Worm (Caenorhabditis elegans) whole organism, young adult: Measurements from ENCODE around the gene kin-26.

Source experiments
- B0261.1 ChIP-seq: sonication (generic microtip); optimal IDR thresholded peaks from 2 replicates; lab custom pipeline; 2016; ENCODE audit warnings: mild to moderate bottlenecking, missing genetic modification characterization, moderate library complexity, missing compliant biosample characterization
- chd-7 ChIP-seq: sonication (generic microtip); optimal IDR thresholded peaks from 2 replicates; lab custom pipeline; 2016; ENCODE audit warnings: mild to moderate bottlenecking, missing genetic modification characterization, moderate library complexity, missing compliant biosample characterization
- lin-26 ChIP-seq: fragments of 200-800 bp; sonication (Bioruptor generic); IDR thresholded peaks from 2 replicates; pipeline ENCODE4 v1.3.6; 2022; ENCODE audit warnings: missing genetic modification reagents, missing genetic modification characterization, missing compliant biosample characterization
- lsl-1 ChIP-seq: fragments of 200-800 bp; sonication (Bioruptor generic); optimal IDR thresholded peaks from 2 replicates; lab custom pipeline; 2018; ENCODE audit warnings: mild to moderate bottlenecking, missing genetic modification characterization, moderate library complexity, missing compliant biosample characterization
- sdz-38 ChIP-seq: sonication (generic microtip); optimal IDR thresholded peaks from 2 replicates; lab custom pipeline; 2016; ENCODE audit warnings: missing genotype, missing genetic modification characterization, missing compliant biosample characterization
- snpc-4 ChIP-seq, 5 experiments: fragments of 150-350 bp in 1 of 5; sonication (generic microtip) in 4 of 5; optimal IDR thresholded peaks; 2 replicates each; lab custom pipeline; 2014 to 2018; ENCODE audit warnings: missing genetic modification characterization in 5 of 5, missing biosample characterization in 3 of 5, antibody characterized with exemption in 2 of 5, mild to moderate bottlenecking in 2 of 5, missing compliant biosample characterization in 2 of 5, missing genotype in 2 of 5, moderate library complexity in 2 of 5, missing genetic modification reagents in 1 of 5
- somi-1 ChIP-seq: fragments of 200-800 bp; sonication (Bioruptor generic); optimal IDR thresholded peaks from 2 replicates; lab custom pipeline; 2018; ENCODE audit warnings: mild to moderate bottlenecking, missing genetic modification characterization, missing compliant biosample characterization
- tlf-1 ChIP-seq: fragments of 200-800 bp; sonication (Bioruptor generic); optimal IDR thresholded peaks from 2 replicates; lab custom pipeline; 2018; ENCODE audit warnings: mild to moderate bottlenecking, missing genetic modification characterization, missing compliant biosample characterization
- unc-130 ChIP-seq: sonication (generic microtip); optimal IDR thresholded peaks from 2 replicates; lab custom pipeline; 2016; ENCODE audit warnings: missing genetic modification reagents, missing genetic modification characterization, missing compliant biosample characterization

DNA sequence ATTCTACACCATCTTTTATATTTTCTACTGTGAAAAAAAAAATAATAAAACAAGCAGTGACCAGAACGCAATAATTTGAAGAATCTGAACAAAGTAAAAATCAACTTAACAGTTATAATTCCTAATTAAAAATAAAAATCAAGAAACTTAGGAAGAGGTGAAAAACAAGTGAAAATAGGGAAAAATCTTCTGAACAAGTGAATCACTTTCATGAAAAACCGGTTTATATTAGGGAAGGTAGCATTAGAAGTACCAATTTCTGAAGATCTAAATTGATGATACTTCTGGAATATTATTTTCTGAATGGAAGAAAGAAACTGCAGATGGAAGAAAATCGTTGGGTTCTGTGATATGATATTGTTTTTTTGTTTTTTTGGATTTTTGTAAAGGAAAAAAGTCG is 41.2 kb downstream of the kin-26 start:
- TF ChIP-seq lin-26 (no peak), snpc-4 (GFP tag; optimal IDR thresholded peaks at IDR 0.05; lab: Kevin White, UChicago) (no peak), snpc-4 (tag; optimal IDR thresholded peaks at IDR 0.05; lab: Kevin White, UChicago) (no peak), somi-1 (GFP tag; lab: Kevin White, UChicago) (no peak), unc-130 (no peak), sdz-38 (tag; lab: Kevin White, UChicago) (no peak), B0261.1 (no peak), chd-7 (tag; lab: Kevin White, UChicago) (no peak), lsl-1 (no peak), tlf-1 (GFP tag; lab: Kevin White, UChicago) (no peak)
